Worm (Caenorhabditis elegans): ENCODE results near the gene F29A7.3.

Gene F29A7.3

ce11 chrII:2764664-2765063 lies 11.6 kb downstream of the F29A7.3 start, which contains the start of gene fbxb-108:
fbxb-108 (plus strand) TSS chrII:2764964.
- TF ChIP-seq blmp-1 (tag; optimal IDR thresholded peaks at IDR 0.05; ENCODE audit: insufficient read depth) (no peak), skn-1 (tag; optimal IDR thresholded peaks at IDR 0.05) (no peak), lin-11 (tag; optimal IDR thresholded peaks at IDR 0.05) (no peak), gmeb-1 (tag; optimal IDR thresholded peaks at IDR 0.05) (no peak), alr-1 (tag; optimal IDR thresholded peaks at IDR 0.05) (no peak), unc-55 (GFP tag; optimal IDR thresholded peaks at IDR 0.05) (no peak), nhr-11 (tag; optimal IDR thresholded peaks at IDR 0.05) (no peak), sem-4 (tag; optimal IDR thresholded peaks at IDR 0.05) (no peak), ztf-1 (GFP tag; conservative IDR thresholded peaks at IDR 0.05) (no peak), dmd-4 (tag; optimal IDR thresholded peaks at IDR 0.05) (no peak), mdl-1 (tag; optimal IDR thresholded peaks at IDR 0.05) (no peak), fos-1 (tag; optimal IDR thresholded peaks at IDR 0.05) (no peak), unc-39 (tag; optimal IDR thresholded peaks at IDR 0.05) (no peak)

ce11 chrII:2766331-2766730 lies 13.2 kb downstream of the F29A7.3 start, which contains the start of gene F08D12.15:
F08D12.15 (plus strand) TSS chrII:2766631.
- no peak for TF ChIP-seq ceh-82 (tag; optimal IDR thresholded peaks at IDR 0.05)
- TF ChIP-seq alr-1 (tag; optimal IDR thresholded peaks at IDR 0.05) = no peak
- no peak for TF ChIP-seq elt-3 (tag; optimal IDR thresholded peaks at IDR 0.05)
- TF ChIP-seq nhr-25 (tag; optimal IDR thresholded peaks at IDR 0.05) = no peak
- no peak for TF ChIP-seq nhr-12 (tag; optimal IDR thresholded peaks at IDR 0.05)
- no peak for TF ChIP-seq nhr-23 (tag; optimal IDR thresholded peaks at IDR 0.05)
- TF ChIP-seq dmd-4 (tag; optimal IDR thresholded peaks at IDR 0.05) = no peak
- TF ChIP-seq blmp-1 (tag; optimal IDR thresholded peaks at IDR 0.05; ENCODE audit: insufficient read depth) = no peak
- no peak for TF ChIP-seq nhr-77 (tag; optimal IDR thresholded peaks at IDR 0.05)
- no peak for TF ChIP-seq lin-11 (tag; optimal IDR thresholded peaks at IDR 0.05)

- TF ChIP-seq nhr-12 (tag; optimal IDR thresholded peaks at IDR 0.05) (no peak), nhr-10 (tag; optimal IDR thresholded peaks at IDR 0.05) (no peak), lsy-2 (tag; optimal IDR thresholded peaks at IDR 0.05) (no peak), ZK546.5 (tag; optimal IDR thresholded peaks at IDR 0.05) (no peak), blmp-1 (tag; optimal IDR thresholded peaks at IDR 0.05; ENCODE audit: insufficient read depth) (no peak), nhr-237 (tag; optimal IDR thresholded peaks at IDR 0.05) (no peak), egl-27 (tag; optimal IDR thresholded peaks at IDR 0.05) (no peak), snpc-4 (tag; optimal IDR thresholded peaks at IDR 0.05) (no peak), elt-1 (tag; optimal IDR thresholded peaks at IDR 0.05) (no peak), nhr-25 (tag; optimal IDR thresholded peaks at IDR 0.05) (no peak), dmd-4 (tag; optimal IDR thresholded peaks at IDR 0.05) (no peak)
These were observed 15.9 kb downstream of the F29A7.3 start, which contains the start of gene F08D12.7 for ce11 chrII:2769021-2769420. F08D12.7 (minus strand) TSS chrII:2769121.

ce11 chrII:2770788-2771187 lies 17.7 kb downstream of the F29A7.3 start, which contains the start of gene fbxb-105:
fbxb-105 (minus strand) TSS chrII:2770888.
- TF ChIP-seq unc-55 (GFP tag; optimal IDR thresholded peaks at IDR 0.05) (no peak), egl-27 (tag; optimal IDR thresholded peaks at IDR 0.05) (no peak)

- TF ChIP-seq mbf-1 (tag; optimal IDR thresholded peaks at IDR 0.05) (no peak), gmeb-1 (tag; optimal IDR thresholded peaks at IDR 0.05) (no peak), unc-39 (tag; optimal IDR thresholded peaks at IDR 0.05) (no peak), nhr-6 (tag; optimal IDR thresholded peaks at IDR 0.05) (no peak), unc-55 (GFP tag; optimal IDR thresholded peaks at IDR 0.05) (no peak), nhr-25 (tag; optimal IDR thresholded peaks at IDR 0.05) (no peak), R02D3.7 (tag; optimal IDR thresholded peaks at IDR 0.05) (no peak)
These were observed 19.1 kb downstream of the F29A7.3 start, which contains the start of gene sdz-10 for ce11 chrII:2772166-2772565. sdz-10 (minus strand) TSS chrII:2772266.

ce11 chrII:2773534-2773933 lies 20.4 kb downstream of the F29A7.3 start, which contains the start of gene sdz-9:
sdz-9 (minus strand) TSS chrII:2773634.
- TF ChIP-seq mab-5 (tag; optimal IDR thresholded peaks at IDR 0.05) = no peak
- TF ChIP-seq nhr-237 (tag; optimal IDR thresholded peaks at IDR 0.05) = no peak
- TF ChIP-seq skn-1 (tag; optimal IDR thresholded peaks at IDR 0.05) = no peak
- TF ChIP-seq lin-11 (tag; optimal IDR thresholded peaks at IDR 0.05) = no peak

- no peak for TF ChIP-seq fos-1 (tag; optimal IDR thresholded peaks at IDR 0.05)
These were observed 21.8 kb downstream of the F29A7.3 start, which contains the start of gene fbxb-111 for ce11 chrII:2774904-2775303. fbxb-111 (minus strand) TSS chrII:2775004.

All from whole organism, L2 larva.